Fruit fly (Drosophila melanogaster) whole organism, embryonic: ENCODE data around the gene Vha36-3.

Experiments
- Asciz ChIP-seq: fragments of 200-800 bp; sonication (Bioruptor generic); optimal IDR thresholded peaks from 2 replicates; lab custom pipeline; 2017; ENCODE audit warnings: missing biosample characterization, mild to moderate bottlenecking, missing genetic modification characterization, missing genetic modification reagents
- Atf6 ChIP-seq: fragments of 200-800 bp; sonication (Bioruptor generic); IDR thresholded peaks from 2 replicates; pipeline ENCODE4 v1.3.6; 2022; ENCODE audit warnings: missing biosample characterization, missing genetic modification characterization
- BEAF-32 ChIP-seq: fragments of 200-800 bp; sonication (Bioruptor generic); optimal IDR thresholded peaks from 3 replicates; lab custom pipeline; 2017; ENCODE audit warnings: missing biosample characterization, missing genetic modification characterization, mild to moderate bottlenecking, moderate library complexity, missing genetic modification reagents
- CG12659 ChIP-seq: fragments of 200-800 bp; sonication (Bioruptor generic); optimal IDR thresholded peaks from 3 replicates; lab custom pipeline; 2017; ENCODE audit warnings: mild to moderate bottlenecking, missing biosample characterization, missing genetic modification reagents, missing genetic modification characterization
- CG13894 ChIP-seq: fragments of 200-800 bp; sonication (Bioruptor generic); optimal IDR thresholded peaks from 3 replicates; lab custom pipeline; 2018; ENCODE audit warnings: missing biosample characterization, mild to moderate bottlenecking, missing genetic modification characterization, moderate library complexity
- CG14710 ChIP-seq: fragments of 200-800 bp; sonication (Bioruptor generic); optimal IDR thresholded peaks from 3 replicates; lab custom pipeline; 2019; ENCODE audit warnings: missing biosample characterization, mild to moderate bottlenecking, missing genetic modification characterization, moderate library complexity
- CG14860 ChIP-seq: fragments of 200-800 bp; sonication (Bioruptor generic); IDR thresholded peaks from 3 replicates; pipeline ENCODE4 v1.3.6; 2022; ENCODE audit warnings: missing biosample characterization, missing genetic modification characterization; ENCODE audit not compliant: partially characterized antibody
- CG16813 ChIP-seq: fragments of 200-800 bp; sonication (Bioruptor generic); IDR thresholded peaks from 3 replicates; pipeline ENCODE4 v1.3.6; 2022; ENCODE audit warnings: missing biosample characterization, missing genetic modification characterization; ENCODE audit not compliant: partially characterized antibody
- CG17829 ChIP-seq: fragments of 200-800 bp; optimal IDR thresholded peaks from 2 replicates; lab custom pipeline; 2019; ENCODE audit warnings: missing biosample characterization, mild to moderate bottlenecking, missing genetic modification characterization, moderate library complexity
- CG2678 ChIP-seq: fragments of 200-800 bp; sonication (Bioruptor generic); optimal IDR thresholded peaks from 3 replicates; lab custom pipeline; 2019; ENCODE audit warnings: missing biosample characterization, mild to moderate bottlenecking, missing genetic modification characterization, moderate library complexity
- CG30403 ChIP-seq: fragments of 200-800 bp; sonication (Bioruptor generic); optimal IDR thresholded peaks from 3 replicates; lab custom pipeline; 2016; ENCODE audit warnings: missing biosample characterization, missing genetic modification characterization
- CG3065 ChIP-seq: fragments of 200-800 bp; sonication (Bioruptor generic); optimal IDR thresholded peaks from 2 replicates; lab custom pipeline; 2016; ENCODE audit warnings: missing biosample characterization, missing genetic modification characterization
- CG32772 ChIP-seq: fragments of 200-800 bp; sonication (Bioruptor generic); IDR thresholded peaks from 2 replicates; pipeline ENCODE4 v1.3.6; 2022; ENCODE audit warnings: missing biosample characterization, missing genetic modification characterization
- CG4282 ChIP-seq: fragments of 200-800 bp; sonication (Bioruptor generic); optimal IDR thresholded peaks from 2 replicates; lab custom pipeline; 2016; ENCODE audit warnings: missing biosample characterization, missing genetic modification characterization
- CG6689 ChIP-seq: fragments of 200-800 bp; sonication (Bioruptor generic); IDR thresholded peaks from 2 replicates; pipeline ENCODE4 v1.3.6; 2022; ENCODE audit warnings: missing biosample characterization, missing genetic modification characterization
- CG6791 ChIP-seq: fragments of 200-800 bp; sonication (Bioruptor generic); IDR thresholded peaks from 3 replicates; pipeline ENCODE4 v1.3.6; 2022; ENCODE audit warnings: missing biosample characterization, missing genetic modification characterization; ENCODE audit not compliant: partially characterized antibody
- CG8290 ChIP-seq, 3 experiments: fragments of 200-800 bp; sonication (Bioruptor generic); optimal IDR thresholded peaks; 2 replicates each; lab custom pipeline; 2016 to 2019; ENCODE audit warnings: missing biosample characterization in 3 of 3, missing genetic modification characterization in 3 of 3, mild to moderate bottlenecking in 2 of 3, moderate library complexity in 1 of 3
- CG9215 ChIP-seq: fragments of 200-800 bp; sonication (Bioruptor generic); IDR thresholded peaks from 2 replicates; pipeline ENCODE4 v1.3.6; 2022; ENCODE audit warnings: missing biosample characterization, missing genetic modification characterization
- Chrac-16 ChIP-seq: fragments of 200-800 bp; sonication (Bioruptor generic); optimal IDR thresholded peaks from 3 replicates; lab custom pipeline; 2016; ENCODE audit warnings: missing biosample characterization, missing genetic modification characterization
- Deaf1 ChIP-seq: fragments of 200-800 bp; optimal IDR thresholded peaks from 3 replicates; lab custom pipeline; 2019; ENCODE audit warnings: missing biosample characterization, mild to moderate bottlenecking, missing genetic modification characterization, moderate library complexity
- Dp ChIP-seq: fragments of 200-800 bp; sonication (Bioruptor generic); optimal IDR thresholded peaks from 2 replicates; lab custom pipeline; 2018; ENCODE audit warnings: missing biosample characterization, mild to moderate bottlenecking, missing genetic modification characterization, moderate library complexity
- Gug ChIP-seq: fragments of 200-800 bp; sonication (Bioruptor generic); IDR thresholded peaks from 4 replicates; pipeline ENCODE4 v1.3.6; 2022; ENCODE audit warnings: missing biosample characterization, missing genetic modification characterization
- HmgD ChIP-seq: fragments of 200-800 bp; sonication (Bioruptor generic); optimal IDR thresholded peaks from 3 replicates; lab custom pipeline; 2016; ENCODE audit warnings: missing biosample characterization, missing genetic modification characterization
- Meics ChIP-seq: fragments of 200-800 bp; sonication (Bioruptor generic); optimal IDR thresholded peaks from 2 replicates; lab custom pipeline; 2017; ENCODE audit warnings: missing biosample characterization, mild to moderate bottlenecking, missing genetic modification characterization
- Mes4 ChIP-seq: fragments of 200-800 bp; sonication (Bioruptor generic); optimal IDR thresholded peaks from 2 replicates; lab custom pipeline; 2016; ENCODE audit warnings: missing biosample characterization, missing genetic modification characterization
- NC2β ChIP-seq: fragments of 200-800 bp; sonication (Bioruptor generic); optimal IDR thresholded peaks from 2 replicates; lab custom pipeline; 2016; ENCODE audit warnings: missing biosample characterization, missing genetic modification characterization
- Nf-YB ChIP-seq: fragments of 200-800 bp; sonication (Bioruptor generic); optimal IDR thresholded peaks from 3 replicates; lab custom pipeline; 2019; ENCODE audit warnings: missing biosample characterization, mild to moderate bottlenecking, missing genetic modification characterization, moderate library complexity
- Tbp ChIP-seq: fragments of >200 bp; optimal IDR thresholded peaks from 2 replicates; lab custom pipeline; 2018; ENCODE audit warnings: missing biosample characterization, missing genetic modification characterization
- Xrp1 ChIP-seq: fragments of 200-800 bp; sonication (Bioruptor generic); IDR thresholded peaks from 2 replicates; pipeline ENCODE4 v1.3.6; 2022; ENCODE audit warnings: missing biosample characterization, missing genetic modification characterization
- al ChIP-seq: fragments of 200-800 bp; sonication (Bioruptor generic); IDR thresholded peaks from 2 replicates; pipeline ENCODE4 v1.3.6; 2022; ENCODE audit warnings: missing biosample characterization, missing genetic modification characterization
- amos ChIP-seq: fragments of 200-800 bp; sonication (Bioruptor generic); IDR thresholded peaks from 2 replicates; pipeline ENCODE4 v1.3.6; 2022; ENCODE audit warnings: missing biosample characterization, missing genetic modification characterization; ENCODE audit not compliant: partially characterized antibody
- ase ChIP-seq: fragments of 200-800 bp; sonication (Bioruptor generic); IDR thresholded peaks from 3 replicates; pipeline ENCODE4 v1.3.6; 2022; ENCODE audit warnings: missing biosample characterization, missing genetic modification characterization
- ato ChIP-seq: fragments of 200-800 bp; sonication (Bioruptor generic); IDR thresholded peaks from 2 replicates; pipeline ENCODE4 v1.3.6; 2022; ENCODE audit warnings: missing biosample characterization, missing genetic modification characterization; ENCODE audit not compliant: partially characterized antibody
- bsh ChIP-seq, 2 experiments: fragments of 200-800 bp; sonication (Bioruptor generic); optimal IDR thresholded peaks; 2 replicates each; lab custom pipeline; 2017 to 2018; ENCODE audit warnings: mild to moderate bottlenecking in 2 of 2, missing biosample characterization in 2 of 2, missing genetic modification characterization in 2 of 2, moderate library complexity in 1 of 2
- cg ChIP-seq: fragments of 200-800 bp; sonication (Bioruptor generic); optimal IDR thresholded peaks from 3 replicates; lab custom pipeline; 2019; ENCODE audit warnings: missing biosample characterization, mild to moderate bottlenecking, missing genetic modification characterization, moderate library complexity
- chm ChIP-seq: fragments of 200-800 bp; sonication (Bioruptor generic); IDR thresholded peaks from 2 replicates; pipeline ENCODE4 v1.3.6; 2022; ENCODE audit warnings: missing biosample characterization, missing genetic modification characterization
- disco-r ChIP-seq: fragments of 200-800 bp; sonication (Bioruptor generic); optimal IDR thresholded peaks from 2 replicates; lab custom pipeline; 2016; ENCODE audit warnings: missing biosample characterization, missing genetic modification characterization
- lilli ChIP-seq: fragments of 200-800 bp; sonication (Bioruptor generic); optimal IDR thresholded peaks from 3 replicates; lab custom pipeline; 2016; ENCODE audit warnings: missing biosample characterization, missing genetic modification characterization
- pnt ChIP-seq: fragments of 200-800 bp; sonication (Bioruptor generic); optimal IDR thresholded peaks from 3 replicates; lab custom pipeline; 2016; ENCODE audit warnings: missing biosample characterization, missing genetic modification characterization
- pzg ChIP-seq: fragments of 200-800 bp; sonication (Bioruptor generic); optimal IDR thresholded peaks from 3 replicates; lab custom pipeline; 2018; ENCODE audit warnings: missing biosample characterization, mild to moderate bottlenecking, missing genetic modification characterization, moderate library complexity
- sna ChIP-seq: fragments of 200-800 bp; sonication (Bioruptor generic); IDR thresholded peaks from 2 replicates; pipeline ENCODE4 v1.3.6; 2022; ENCODE audit warnings: missing biosample characterization, missing genetic modification characterization; ENCODE audit not compliant: partially characterized antibody
- stc ChIP-seq: fragments of 200-800 bp; sonication (Bioruptor generic); IDR thresholded peaks from 2 replicates; pipeline ENCODE4 v1.3.6; 2022; ENCODE audit warnings: missing biosample characterization, missing genetic modification characterization
- sug ChIP-seq: fragments of 200-800 bp; optimal IDR thresholded peaks from 2 replicates; lab custom pipeline; 2019; ENCODE audit warnings: missing biosample characterization, mild to moderate bottlenecking, missing genetic modification characterization, moderate library complexity

The Vha36-3 gene

dm6 chrX:2589446-2590038, 9.2 kb upstream of the Vha36-3 start (continued):
- TF ChIP-seq CG4282 (GFP tag; lab: Kevin White, UChicago) (peak; percentile 92), CG9215 (GFP tag; lab: Robert Waterston, UW) (peak; percentile 94), NC2β (GFP tag; lab: Kevin White, UChicago) (peak; percentile 85)

- TF ChIP-seq chm (GFP tag; lab: Robert Waterston, UW) (peak; percentile 14; the same call in 1 of the 2 replicates), Chrac-16 (GFP tag; lab: Kevin White, UChicago) (peak; percentile 19), CG32772 (GFP tag; lab: Robert Waterston, UW) (peak; percentile 69), BEAF-32 (GFP tag; lab: Kevin White, UChicago) (peak; percentile 48), stc (GFP tag; lab: Robert Waterston, UW) (peak; percentile 41; the same call in 1 of the 2 replicates), CG13894 (tag; lab: Kevin White, UChicago) (peak; percentile 3), Tbp (GFP tag; lab: Kevin White, UChicago) (no peak), CG12659 (GFP tag; lab: Kevin White, UChicago) (peak; percentile 34), HmgD (peak; percentile 13), CG6689 (peak; percentile 39; the same call in 1 of the 2 replicates), CG30403 (GFP tag; lab: Kevin White, UChicago) (peak; percentile 22), CG3065 (GFP tag; lab: Kevin White, UChicago) (no peak), Xrp1 (GFP tag; lab: Robert Waterston, UW) (0 out of 2 replicates have a peak, but pooled peaks have one; percentile 13), CG2678 (tag; lab: Kevin White, UChicago) (peak; percentile 6), amos (peak; percentile 39), disco-r (GFP tag; lab: Kevin White, UChicago) (peak; percentile 27), CG6791 (GFP tag; lab: Robert Waterston, UW) (no peak), ato (GFP tag; lab: Robert Waterston, UW) (0 out of 2 replicates have a peak, but pooled peaks have one; percentile 14), pnt (GFP tag; lab: Kevin White, UChicago) (no peak), CG8290 (GFP tag; optimal IDR thresholded peaks at IDR 0.05; lab: Kevin White, UChicago) (no peak), CG8290 (tag; optimal IDR thresholded peaks at IDR 0.05; lab: Kevin White, UChicago) (peak in 1 of 2 experiments; percentile 24), CG14710 (tag; lab: Kevin White, UChicago) (peak; percentile 74), Meics (GFP tag; lab: Kevin White, UChicago) (peak; percentile 29), Deaf1 (tag; lab: Kevin White, UChicago) (peak; percentile 81), Dp (GFP tag; lab: Kevin White, UChicago) (peak; percentile 93), bsh (GFP tag; optimal IDR thresholded peaks at IDR 0.05; lab: Kevin White, UChicago) (peak in 1 of 2 experiments; percentile 46), Mes4 (peak; percentile 51), Asciz (GFP tag; lab: Kevin White, UChicago) (no peak), CG17829 (tag; lab: Kevin White, UChicago) (peak; percentile 5), Atf6 (GFP tag; lab: Robert Waterston, UW) (peak; percentile 42; the same call in 1 of the 2 replicates), CG14860 (GFP tag; lab: Robert Waterston, UW) (no peak), sug (tag; lab: Kevin White, UChicago) (peak; percentile 34), ase (GFP tag; lab: Robert Waterston, UW) (peak; percentile 31; the same call in 1 of the 3 replicates), lilli (GFP tag; lab: Kevin White, UChicago) (peak; percentile 25), al (GFP tag; lab: Robert Waterston, UW) (peak; percentile 28; the same call in 1 of the 2 replicates), cg (peak; percentile 92), Gug (GFP tag; lab: Robert Waterston, UW) (peak; percentile 44; the same call in 1 of the 4 replicates), sna (GFP tag; lab: Robert Waterston, UW) (0 out of 2 replicates have a peak, but pooled peaks have one; percentile 12), pzg (GFP tag; lab: Kevin White, UChicago) (peak; percentile 90), CG16813 (GFP tag; lab: Robert Waterston, UW) (0 out of 3 replicates have a peak, but pooled peaks have one; percentile 14), Nf-YB (peak; percentile 10)
Measured at dm6 chrX:2588415-2589411, 8.4 kb upstream of the Vha36-3 start, which contains the start of gene egh. Gene egh, plus strand, starts transcription at chrX:2588503.
